Worm (Caenorhabditis elegans) whole organism, L4 larva: ENCODE measurements around the gene dos-3.

Experiments
- F10B5.3 ChIP-seq: sonication (generic microtip); optimal IDR thresholded peaks from 2 replicates; lab custom pipeline; 2016; ENCODE audit warnings: mild to moderate bottlenecking, missing genetic modification characterization, missing compliant biosample characterization
- F37D6.2 ChIP-seq: sonication (generic microtip); optimal IDR thresholded peaks from 2 replicates; lab custom pipeline; 2016; ENCODE audit warnings: mild to moderate bottlenecking, missing genetic modification characterization, missing compliant biosample characterization
- F49E8.2 ChIP-seq: sonication (generic microtip); optimal IDR thresholded peaks from 2 replicates; lab custom pipeline; 2016; ENCODE audit warnings: missing compliant biosample characterization, mild to moderate bottlenecking, missing genetic modification characterization, borderline replicate concordance
- T26A8.4 ChIP-seq: fragments of 200-800 bp; sonication (Bioruptor generic); IDR thresholded peaks from 2 replicates; pipeline ENCODE4 v1.3.6; 2022; ENCODE audit warnings: missing genetic modification characterization, missing compliant biosample characterization
- Y5F2A.4 ChIP-seq: fragments of 200-800 bp; sonication (Bioruptor generic); optimal IDR thresholded peaks from 2 replicates; lab custom pipeline; 2018; ENCODE audit warnings: mild to moderate bottlenecking, missing genetic modification characterization, missing compliant biosample characterization
- ZK337.2 ChIP-seq: fragments of 200-800 bp; sonication (Bioruptor generic); IDR thresholded peaks from 2 replicates; pipeline ENCODE4 v1.3.6; 2022; ENCODE audit warnings: missing genetic modification reagents, missing genetic modification characterization, missing compliant biosample characterization
- aha-1 ChIP-seq: fragments of 150-350 bp; peaks from one replicate; lab custom pipeline; 2014; ENCODE audit warnings: missing biosample characterization, missing genetic modification characterization
- ama-1 ChIP-seq: fragments of 150-350 bp; optimal IDR thresholded peaks from 2 replicates; lab custom pipeline; 2014; ENCODE audit warnings: inconsistent platforms, mixed read lengths
- arid-1 ChIP-seq: fragments of 200-800 bp; sonication (Bioruptor generic); conservative IDR thresholded peaks from 2 replicates; pipeline ENCODE4 v1.3.6; 2022; ENCODE audit warnings: missing genetic modification reagents, missing genetic modification characterization, missing compliant biosample characterization
- ceh-28 ChIP-seq: fragments of 150-350 bp; optimal IDR thresholded peaks from 2 replicates; lab custom pipeline; 2014; ENCODE audit warnings: missing biosample characterization, missing genetic modification reagents, missing genetic modification characterization
- ceh-32 ChIP-seq: sonication (generic microtip); optimal IDR thresholded peaks from 2 replicates; lab custom pipeline; 2016; ENCODE audit warnings: mild to moderate bottlenecking, missing genetic modification characterization, missing compliant biosample characterization; ENCODE audit not compliant: poor library complexity
- ceh-62 ChIP-seq: sonication (generic microtip); optimal IDR thresholded peaks from 2 replicates; lab custom pipeline; 2017; ENCODE audit warnings: missing biosample characterization, missing genetic modification characterization
- cey-2 ChIP-seq: sonication (generic microtip); optimal IDR thresholded peaks from 3 replicates; lab custom pipeline; 2017; ENCODE audit warnings: missing genetic modification characterization, mild to moderate bottlenecking, missing compliant biosample characterization, antibody characterized with exemption, borderline replicate concordance; ENCODE audit not compliant: insufficient read depth
- ctbp-1 ChIP-seq: fragments of 200-800 bp; sonication (Bioruptor generic); IDR thresholded peaks from 2 replicates; pipeline ENCODE4 v1.3.6; 2022; ENCODE audit warnings: missing genetic modification reagents, missing genetic modification characterization, missing compliant biosample characterization
- daf-12 ChIP-seq: fragments of 150-350 bp; optimal IDR thresholded peaks from 2 replicates; lab custom pipeline; 2014; ENCODE audit warnings: missing biosample characterization, missing genetic modification reagents, missing genetic modification characterization
- dmd-8 ChIP-seq: fragments of 200-800 bp; sonication (Bioruptor generic); IDR thresholded peaks from 2 replicates; pipeline ENCODE4 v1.3.6; 2022; ENCODE audit warnings: missing genetic modification characterization, missing compliant biosample characterization
- dmd-9 ChIP-seq: fragments of 200-800 bp; sonication (Bioruptor generic); IDR thresholded peaks from 2 replicates; pipeline ENCODE4 v1.3.6; 2022; ENCODE audit warnings: missing genetic modification reagents, missing genetic modification characterization, missing compliant biosample characterization
- dpl-1 ChIP-seq: fragments of 150-350 bp; optimal IDR thresholded peaks from 2 replicates; lab custom pipeline; 2014; ENCODE audit warnings: missing biosample characterization, missing genetic modification reagents, missing genetic modification characterization
- duxl-1 ChIP-seq: sonication (generic microtip); optimal IDR thresholded peaks from 2 replicates; lab custom pipeline; 2016; ENCODE audit warnings: mild to moderate bottlenecking, missing genetic modification characterization, moderate library complexity, missing compliant biosample characterization; ENCODE audit not compliant: poor library complexity
- dve-1 ChIP-seq: sonication (generic microtip); optimal IDR thresholded peaks from 2 replicates; lab custom pipeline; 2017; ENCODE audit warnings: antibody characterized with exemption, mild to moderate bottlenecking, missing genetic modification characterization, missing compliant biosample characterization; ENCODE audit not compliant: insufficient read depth
- fkh-10 ChIP-seq: fragments of 150-350 bp; optimal IDR thresholded peaks from 2 replicates; lab custom pipeline; 2014; ENCODE audit warnings: missing biosample characterization, missing genetic modification reagents, missing genetic modification characterization
- fos-1 ChIP-seq: fragments of 150-350 bp; optimal IDR thresholded peaks from 2 replicates; lab custom pipeline; 2014; ENCODE audit warnings: missing biosample characterization, missing genetic modification characterization
- hif-1 ChIP-seq, 2 experiments: sonication (generic microtip); optimal IDR thresholded peaks; 2 replicates each; lab custom pipeline; 2016 to 2017; ENCODE audit warnings: missing compliant biosample characterization in 2 of 2, missing genetic modification characterization in 2 of 2, missing genetic modification reagents in 2 of 2, missing genotype in 2 of 2, mild to moderate bottlenecking in 1 of 2
- hlh-11 ChIP-seq: fragments of 200-800 bp; sonication (Bioruptor generic); optimal IDR thresholded peaks from 2 replicates; lab custom pipeline; 2018; ENCODE audit warnings: mild to moderate bottlenecking, missing genetic modification characterization, missing compliant biosample characterization
- hlh-30 ChIP-seq: sonication (generic microtip); optimal IDR thresholded peaks from 2 replicates; lab custom pipeline; 2017; ENCODE audit warnings: antibody characterized with exemption, mild to moderate bottlenecking, missing genetic modification characterization, missing compliant biosample characterization; ENCODE audit not compliant: insufficient read depth
- hmg-1.1 ChIP-seq: fragments of 200-800 bp; sonication (Bioruptor generic); IDR thresholded peaks from 2 replicates; pipeline ENCODE4 v1.3.6; 2022; ENCODE audit warnings: missing genetic modification reagents, missing genetic modification characterization, missing compliant biosample characterization
- lin-15B ChIP-seq: fragments of 150-350 bp; sonication (generic microtip); optimal IDR thresholded peaks from 3 replicates; lab custom pipeline; 2014; ENCODE audit warnings: missing biosample characterization, missing genetic modification characterization
- lin-29 ChIP-seq: fragments of 200-800 bp; sonication (Bioruptor generic); IDR thresholded peaks from 2 replicates; pipeline ENCODE4 v1.3.6; 2022; ENCODE audit warnings: missing genetic modification reagents, missing genetic modification characterization, missing compliant biosample characterization
- lir-3 ChIP-seq: sonication (generic microtip); optimal IDR thresholded peaks from 2 replicates; lab custom pipeline; 2016; ENCODE audit warnings: mild to moderate bottlenecking, missing genetic modification characterization, missing compliant biosample characterization
- mdl-1 ChIP-seq, 2 experiments: fragments of 150-350 bp in 1 of 2; sonication (generic microtip) in 1 of 2; optimal IDR thresholded peaks; 2 replicates each; lab custom pipeline; 2014 to 2017; ENCODE audit warnings: missing biosample characterization in 2 of 2, missing genetic modification characterization in 2 of 2
- mdt-29 ChIP-seq: fragments of 200-800 bp; sonication (Bioruptor generic); IDR thresholded peaks from 2 replicates; pipeline ENCODE4 v1.3.6; 2022; ENCODE audit warnings: missing genetic modification reagents, missing genetic modification characterization, missing compliant biosample characterization
- nhr-10 ChIP-seq: fragments of 150-350 bp; optimal IDR thresholded peaks from 2 replicates; lab custom pipeline; 2014; ENCODE audit warnings: missing biosample characterization, missing genetic modification characterization
- nhr-11 ChIP-seq: fragments of 150-350 bp; optimal IDR thresholded peaks from 2 replicates; lab custom pipeline; 2014; ENCODE audit warnings: missing biosample characterization, missing genetic modification characterization
- nhr-111 ChIP-seq: fragments of 200-800 bp; sonication (Bioruptor generic); optimal IDR thresholded peaks from 2 replicates; lab custom pipeline; 2018; ENCODE audit warnings: mild to moderate bottlenecking, missing genetic modification characterization, missing compliant biosample characterization
- nhr-25 ChIP-seq: sonication (generic microtip); optimal IDR thresholded peaks from 2 replicates; lab custom pipeline; 2017; ENCODE audit warnings: missing genetic modification characterization, mild to moderate bottlenecking, missing compliant biosample characterization, antibody characterized with exemption, moderate library complexity, borderline replicate concordance; ENCODE audit not compliant: insufficient read depth
- nhr-28 ChIP-seq: fragments of 150-350 bp; optimal IDR thresholded peaks from 2 replicates; lab custom pipeline; 2014; ENCODE audit warnings: missing biosample characterization, missing genetic modification characterization
- nhr-42 ChIP-seq: fragments of 200-800 bp; sonication (Bioruptor generic); IDR thresholded peaks from 2 replicates; pipeline ENCODE4 v1.3.6; 2022; ENCODE audit warnings: missing genetic modification characterization, missing compliant biosample characterization
- nhr-6 ChIP-seq: fragments of 150-350 bp; optimal IDR thresholded peaks from 2 replicates; lab custom pipeline; 2014; ENCODE audit warnings: missing biosample characterization, missing genetic modification characterization
- nhr-76 ChIP-seq: fragments of 150-350 bp; optimal IDR thresholded peaks from 2 replicates; lab custom pipeline; 2014; ENCODE audit warnings: missing biosample characterization, missing genetic modification characterization
- pha-4 ChIP-seq, 2 experiments: fragments of 150-350 bp in 1 of 2; fragments of 200-800 bp in 1 of 2; sonication (Bioruptor generic) in 1 of 2; IDR thresholded peaks in 1 of 2; optimal IDR thresholded peaks in 1 of 2; 2 replicates each; pipeline versions ENCODE4 v1.3.6 to Lab custom; 2014 to 2022; ENCODE audit warnings: missing genetic modification characterization in 2 of 2, missing genetic modification reagents in 2 of 2, missing biosample characterization in 1 of 2, missing compliant biosample characterization in 1 of 2
- pqm-1 ChIP-seq: sonication (generic microtip); optimal IDR thresholded peaks from 2 replicates; lab custom pipeline; 2017; ENCODE audit warnings: missing biosample characterization, missing genetic modification characterization
- rbr-2 ChIP-seq: sonication (generic microtip); optimal IDR thresholded peaks from 2 replicates; lab custom pipeline; 2016; ENCODE audit warnings: missing genotype, missing genetic modification characterization, missing compliant biosample characterization
- saeg-2 ChIP-seq: fragments of 200-800 bp; sonication (Bioruptor generic); IDR thresholded peaks from 2 replicates; pipeline ENCODE4 v1.3.6; 2022; ENCODE audit warnings: missing genetic modification reagents, missing genetic modification characterization, missing compliant biosample characterization
- set-16 ChIP-seq: fragments of 200-800 bp; sonication (Bioruptor generic); IDR thresholded peaks from 2 replicates; pipeline ENCODE4 v1.3.6; 2022; ENCODE audit warnings: missing genetic modification reagents, missing genetic modification characterization, missing compliant biosample characterization
- skn-1 ChIP-seq: fragments of 150-350 bp; optimal IDR thresholded peaks from 2 replicates; lab custom pipeline; 2014; ENCODE audit warnings: missing biosample characterization, missing genetic modification characterization
- snpc-4 ChIP-seq: fragments of 150-350 bp; optimal IDR thresholded peaks from 2 replicates; lab custom pipeline; 2014; ENCODE audit warnings: missing biosample characterization, missing genetic modification characterization
- spr-1 ChIP-seq: sonication (generic microtip); optimal IDR thresholded peaks from 2 replicates; lab custom pipeline; 2016; ENCODE audit warnings: mild to moderate bottlenecking, missing genetic modification characterization, missing compliant biosample characterization
- zag-1 ChIP-seq: fragments of 150-350 bp; optimal IDR thresholded peaks from 2 replicates; lab custom pipeline; 2014; ENCODE audit warnings: missing biosample characterization, missing genetic modification characterization
- zfp-2 ChIP-seq: sonication (generic microtip); optimal IDR thresholded peaks from 2 replicates; lab custom pipeline; 2016; ENCODE audit warnings: mild to moderate bottlenecking, missing genetic modification characterization, missing compliant biosample characterization
- zip-11 ChIP-seq: fragments of 200-800 bp; sonication (Bioruptor generic); IDR thresholded peaks from 2 replicates; pipeline ENCODE4 v1.3.6; 2022; ENCODE audit warnings: missing genetic modification characterization, missing compliant biosample characterization
- ztf-7 ChIP-seq: fragments of 150-350 bp; optimal IDR thresholded peaks from 2 replicates; lab custom pipeline; 2014; ENCODE audit warnings: missing biosample characterization, missing genetic modification characterization

The dos-3 gene

DNA sequence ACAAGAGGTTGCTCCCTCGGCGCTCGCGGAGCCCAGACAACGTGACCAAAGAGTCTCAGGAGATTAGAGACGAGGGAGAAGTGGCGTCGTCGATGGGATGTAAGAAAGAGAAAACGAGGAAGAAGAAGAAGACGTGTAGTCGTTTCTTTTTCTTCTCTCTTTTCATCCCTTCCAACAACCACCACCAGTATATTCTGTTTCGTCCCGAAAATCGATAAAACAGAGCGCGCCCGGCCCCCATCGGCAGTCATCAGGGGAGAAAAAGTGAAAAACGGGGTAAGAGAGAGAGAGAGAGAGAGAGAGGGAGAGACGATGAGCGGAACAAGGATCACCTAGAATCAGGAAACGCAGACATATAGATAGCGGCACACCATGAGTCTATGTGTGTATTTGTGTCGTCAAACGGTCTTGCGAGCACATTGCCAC is 48.5 kb upstream of the dos-3 start (continued):
- TF ChIP-seq F49E8.2: no peak
- no peak for TF ChIP-seq lin-29 (GFP tag; lab: Robert Waterston, UW)
- 0 out of 2 replicates have a peak, but pooled peaks have one; percentile 20 for TF ChIP-seq arid-1 (GFP tag; lab: Robert Waterston, UW)
- peak; percentile 86 for TF ChIP-seq hmg-1.1 (GFP tag; lab: Robert Waterston, UW)
- TF ChIP-seq nhr-76 (tag; lab: Kevin White, UChicago): no peak
- TF ChIP-seq skn-1 (tag; lab: Kevin White, UChicago): no peak
- no peak for TF ChIP-seq nhr-6 (tag; lab: Kevin White, UChicago)
- no peak for TF ChIP-seq pha-4 (GFP tag; IDR thresholded peaks at IDR 0.05; lab: Robert Waterston, UW)
- TF ChIP-seq pha-4 (tag; optimal IDR thresholded peaks at IDR 0.05; lab: Kevin White, UChicago): no peak
- peak; percentile 1 to 72 for TF ChIP-seq mdl-1 (tag; optimal IDR thresholded peaks at IDR 0.05; lab: Kevin White, UChicago)
- no peak for TF ChIP-seq Y5F2A.4 (GFP tag; lab: Kevin White, UChicago)
- peak; percentile 54 for TF ChIP-seq set-16 (GFP tag; lab: Robert Waterston, UW)
- TF ChIP-seq nhr-10 (tag; lab: Kevin White, UChicago): no peak
- TF ChIP-seq dpl-1 (GFP tag; lab: Kevin White, UChicago): peak; percentile 26
- TF ChIP-seq nhr-11 (tag; lab: Kevin White, UChicago): peak; percentile 60
- TF ChIP-seq nhr-111 (GFP tag; lab: Kevin White, UChicago): no peak
- TF ChIP-seq zip-11: no peak
- no peak for TF ChIP-seq ceh-32 (tag; lab: Kevin White, UChicago)
- TF ChIP-seq mdt-29: no peak
- no peak for TF ChIP-seq nhr-25
- TF ChIP-seq dve-1 (tag; lab: Kevin White, UChicago): peak; percentile 71
- no peak for TF ChIP-seq cey-2 (tag; lab: Kevin White, UChicago)
- TF ChIP-seq nhr-42 (GFP tag; lab: Robert Waterston, UW): no peak
- TF ChIP-seq ama-1 (lab: Kevin White, UChicago): peak; percentile 48
- TF ChIP-seq ZK337.2: no peak
- peak; percentile 84 for TF ChIP-seq ceh-28
- peak; percentile 88 for TF ChIP-seq hlh-30 (tag; lab: Kevin White, UChicago)
- TF ChIP-seq saeg-2: no peak
- TF ChIP-seq ztf-7 (tag; lab: Kevin White, UChicago): peak; percentile 7
- no peak for TF ChIP-seq fos-1
- TF ChIP-seq fkh-10: peak; percentile 92
- TF ChIP-seq lir-3 (tag; lab: Kevin White, UChicago): no peak
- no peak for TF ChIP-seq zfp-2 (tag; lab: Kevin White, UChicago)
- no peak for TF ChIP-seq zag-1
- peak; percentile 94 for TF ChIP-seq aha-1
- peak in 1 of 2 experiments; percentile 65 for TF ChIP-seq hif-1 (tag; optimal IDR thresholded peaks at IDR 0.05; lab: Kevin White, UChicago)
- TF ChIP-seq snpc-4 (tag; lab: Kevin White, UChicago): no peak
- TF ChIP-seq spr-1: peak; percentile 41
- TF ChIP-seq F10B5.3: no peak
- TF ChIP-seq hlh-11 (tag; lab: Kevin White, UChicago): peak; percentile 80
- no peak for TF ChIP-seq ceh-62 (tag; lab: Kevin White, UChicago)
- no peak for TF ChIP-seq dmd-9 (GFP tag; lab: Robert Waterston, UW)
- TF ChIP-seq rbr-2 (tag; lab: Kevin White, UChicago): peak; percentile 88
- TF ChIP-seq daf-12 (tag; lab: Kevin White, UChicago): no peak
- TF ChIP-seq T26A8.4: peak; percentile 62
- no peak for TF ChIP-seq duxl-1
- TF ChIP-seq F37D6.2 (tag; lab: Kevin White, UChicago): peak; percentile 70
- peak; percentile 78 for TF ChIP-seq ctbp-1 (GFP tag; lab: Robert Waterston, UW)
- peak; percentile 65 for TF ChIP-seq nhr-28 (tag; lab: Kevin White, UChicago)
- no peak for TF ChIP-seq dmd-8 (GFP tag; lab: Robert Waterston, UW)
- no peak for TF ChIP-seq lin-15B (tag; lab: Kevin White, UChicago)
- peak; percentile 11 for TF ChIP-seq pqm-1 (tag; lab: Kevin White, UChicago)
